Worm (Caenorhabditis elegans) whole organism, young adult: ENCODE measurements around the gene C31G12.3.

Source experiments
- B0261.1 ChIP-seq: sonication (generic microtip); optimal IDR thresholded peaks from 2 replicates; lab custom pipeline; 2016; ENCODE audit warnings: mild to moderate bottlenecking, missing genetic modification characterization, moderate library complexity, missing compliant biosample characterization
- F23B12.7 ChIP-seq: sonication (generic microtip); optimal IDR thresholded peaks from 2 replicates; lab custom pipeline; 2017; ENCODE audit warnings: missing genetic modification characterization, mild to moderate bottlenecking, missing compliant biosample characterization, antibody characterized with exemption, moderate library complexity; ENCODE audit not compliant: insufficient read depth
- F37B4.10 ChIP-seq: fragments of 200-800 bp; sonication (Bioruptor generic); IDR thresholded peaks from 2 replicates; pipeline ENCODE4 v1.3.6; 2022; ENCODE audit warnings: missing genetic modification characterization, missing compliant biosample characterization
- F49E8.2 ChIP-seq: sonication (generic microtip); optimal IDR thresholded peaks from 3 replicates; lab custom pipeline; 2017; ENCODE audit warnings: missing genetic modification characterization, mild to moderate bottlenecking, missing compliant biosample characterization, antibody characterized with exemption, moderate library complexity; ENCODE audit not compliant: insufficient read depth
- K11D2.4 ChIP-seq: fragments of 200-800 bp; sonication (Bioruptor generic); IDR thresholded peaks from 2 replicates; pipeline ENCODE4 v1.3.6; 2022; ENCODE audit warnings: missing genetic modification reagents, missing genetic modification characterization, missing compliant biosample characterization
- K12H6.12 ChIP-seq: fragments of 200-800 bp; sonication (Bioruptor generic); optimal IDR thresholded peaks from 2 replicates; lab custom pipeline; 2018; ENCODE audit warnings: mild to moderate bottlenecking, missing genetic modification characterization, missing compliant biosample characterization
- egl-18 ChIP-seq: fragments of 200-800 bp; sonication (Bioruptor generic); IDR thresholded peaks from 2 replicates; pipeline ENCODE4 v1.3.6; 2022; ENCODE audit warnings: missing genetic modification reagents, missing genetic modification characterization, missing compliant biosample characterization
- hlh-12 ChIP-seq: sonication (generic microtip); optimal IDR thresholded peaks from 2 replicates; lab custom pipeline; 2016; ENCODE audit warnings: missing genetic modification characterization, missing compliant biosample characterization
- lsl-1 ChIP-seq: fragments of 200-800 bp; sonication (Bioruptor generic); optimal IDR thresholded peaks from 2 replicates; lab custom pipeline; 2018; ENCODE audit warnings: mild to moderate bottlenecking, missing genetic modification characterization, moderate library complexity, missing compliant biosample characterization
- nfya-1 ChIP-seq: sonication (generic microtip); optimal IDR thresholded peaks from 2 replicates; lab custom pipeline; 2017; ENCODE audit warnings: antibody characterized with exemption, missing compliant biosample characterization, missing genetic modification characterization, borderline replicate concordance; ENCODE audit not compliant: insufficient read depth
- pha-4 ChIP-seq: fragments of 150-350 bp; sonication (generic microtip); optimal IDR thresholded peaks from 2 replicates; lab custom pipeline; 2014; ENCODE audit warnings: missing biosample characterization, missing genetic modification reagents, missing genetic modification characterization
- unc-130 ChIP-seq: sonication (generic microtip); optimal IDR thresholded peaks from 2 replicates; lab custom pipeline; 2016; ENCODE audit warnings: missing genetic modification reagents, missing genetic modification characterization, missing compliant biosample characterization
- unc-62 ChIP-seq: fragments of 150-350 bp; optimal IDR thresholded peaks from 2 replicates; lab custom pipeline; 2014; ENCODE audit warnings: missing biosample characterization, missing genetic modification reagents, missing genetic modification characterization

DNA sequence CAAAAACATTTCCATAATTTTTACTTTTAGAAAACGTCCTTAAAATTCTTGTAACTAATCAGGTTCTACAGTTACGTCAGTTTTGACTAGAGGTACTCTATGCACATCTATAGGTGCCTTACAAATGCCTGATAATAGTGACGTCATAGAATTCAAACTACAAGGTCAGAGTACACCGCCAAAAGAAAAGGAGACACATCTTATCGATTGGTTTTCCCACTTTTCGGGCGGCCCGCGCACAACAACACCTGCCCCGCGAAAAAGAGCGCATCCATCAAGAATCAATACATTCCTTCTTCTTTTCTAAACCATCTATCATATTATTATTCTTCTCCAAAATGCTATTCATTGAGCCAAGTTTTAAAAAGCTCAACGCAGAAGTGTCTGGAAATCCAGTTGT is 5.3 kb upstream of the C31G12.3 start, which contains the start of gene C31G12.1:
- TF ChIP-seq B0261.1, result no peak
- TF ChIP-seq unc-62 (GFP tag; lab: Kevin White, UChicago), result no peak
- TF ChIP-seq F49E8.2 (tag; lab: Kevin White, UChicago), result no peak
- TF ChIP-seq lsl-1, result no peak
- TF ChIP-seq F23B12.7 (tag; lab: Kevin White, UChicago), result no peak
- TF ChIP-seq unc-130 (GFP tag; lab: Kevin White, UChicago), result no peak
- no peak for TF ChIP-seq K12H6.12 (tag; lab: Kevin White, UChicago)
- TF ChIP-seq hlh-12 (tag; lab: Kevin White, UChicago), result no peak
- TF ChIP-seq F37B4.10 (GFP tag; lab: Robert Waterston, UW), result no peak
- no peak for TF ChIP-seq egl-18 (GFP tag; lab: Robert Waterston, UW)
- no peak for TF ChIP-seq pha-4 (tag; lab: Kevin White, UChicago)
- no peak for TF ChIP-seq nfya-1
- no peak for TF ChIP-seq K11D2.4 (GFP tag; lab: Robert Waterston, UW)
